Worm (Caenorhabditis elegans) whole organism, L4 larva: ENCODE measurements around the gene dao-4.

ENCODE experiments used
- F10B5.3 ChIP-seq: sonication (generic microtip); optimal IDR thresholded peaks from 2 replicates; lab custom pipeline; 2016; ENCODE audit warnings: mild to moderate bottlenecking, missing genetic modification characterization, missing compliant biosample characterization
- R02D3.7 ChIP-seq: fragments of 150-350 bp; sonication (generic microtip); optimal IDR thresholded peaks from 3 replicates; lab custom pipeline; 2014; ENCODE audit warnings: missing biosample characterization, missing genetic modification characterization
- ama-1 ChIP-seq: fragments of 150-350 bp; optimal IDR thresholded peaks from 2 replicates; lab custom pipeline; 2014; ENCODE audit warnings: inconsistent platforms, mixed read lengths
- lin-13 ChIP-seq: fragments of 150-350 bp; optimal IDR thresholded peaks from 2 replicates; lab custom pipeline; 2014; ENCODE audit warnings: missing biosample characterization, missing genetic modification reagents, missing genetic modification characterization
- lin-39 ChIP-seq: fragments of 150-350 bp; optimal IDR thresholded peaks from 2 replicates; lab custom pipeline; 2014; ENCODE audit warnings: missing biosample characterization, missing genetic modification reagents, missing genetic modification characterization
- lsy-2 ChIP-seq, 2 experiments: fragments of 150-350 bp in 1 of 2; sonication (generic microtip) in 1 of 2; optimal IDR thresholded peaks; 2 replicates each; lab custom pipeline; 2014 to 2017; ENCODE audit warnings: missing biosample characterization in 2 of 2, missing genetic modification characterization in 2 of 2
- mdl-1 ChIP-seq, 2 experiments: fragments of 150-350 bp in 1 of 2; sonication (generic microtip) in 1 of 2; optimal IDR thresholded peaks; 2 replicates each; lab custom pipeline; 2014 to 2017; ENCODE audit warnings: missing biosample characterization in 2 of 2, missing genetic modification characterization in 2 of 2
- mxl-3 ChIP-seq: fragments of 200-800 bp; sonication (Bioruptor generic); optimal IDR thresholded peaks from 2 replicates; lab custom pipeline; 2018; ENCODE audit warnings: mild to moderate bottlenecking, missing genetic modification characterization, missing compliant biosample characterization
- nhr-237 ChIP-seq: sonication (generic microtip); optimal IDR thresholded peaks from 2 replicates; lab custom pipeline; 2017; ENCODE audit warnings: missing biosample characterization, missing genetic modification characterization
- nhr-48 ChIP-seq: sonication (generic microtip); optimal IDR thresholded peaks from 2 replicates; lab custom pipeline; 2016; ENCODE audit warnings: mild to moderate bottlenecking, missing genetic modification characterization, missing compliant biosample characterization
- nhr-76 ChIP-seq: fragments of 150-350 bp; optimal IDR thresholded peaks from 2 replicates; lab custom pipeline; 2014; ENCODE audit warnings: missing biosample characterization, missing genetic modification characterization
- tag-97 ChIP-seq: fragments of 200-800 bp; sonication (Bioruptor generic); IDR thresholded peaks from 2 replicates; pipeline ENCODE4 v1.3.6; 2022; ENCODE audit warnings: missing genetic modification characterization, missing compliant biosample characterization
- vab-7 ChIP-seq: fragments of 200-800 bp; sonication (Bioruptor generic); IDR thresholded peaks from 2 replicates; pipeline ENCODE4 v1.3.6; 2022; ENCODE audit warnings: missing genetic modification reagents, missing genetic modification characterization, missing compliant biosample characterization

DNA sequence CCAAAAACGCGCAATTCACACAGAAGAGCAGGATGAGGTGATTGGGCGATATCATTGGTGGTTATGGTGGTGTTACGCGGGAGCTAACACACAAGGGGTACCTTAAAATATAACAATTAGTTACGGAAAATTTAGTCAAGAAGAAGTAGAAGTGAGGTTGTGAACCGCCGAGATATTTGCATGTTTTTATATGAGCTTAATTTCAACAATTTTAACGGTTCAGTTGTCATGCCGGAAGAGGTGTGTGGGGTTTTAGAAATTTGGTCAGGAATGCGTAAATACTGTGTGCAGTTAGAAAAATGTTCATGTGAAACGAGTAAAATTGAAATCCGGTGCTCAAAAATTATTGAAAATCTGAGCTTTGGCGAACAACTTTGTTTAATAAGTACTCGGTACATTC, 17.8 kb downstream of the dao-4 start, which contains the start of gene flp-3:
- TF ChIP-seq vab-7 (GFP tag; lab: Robert Waterston, UW) (no peak), ama-1 (lab: Kevin White, UChicago) (no peak), nhr-76 (tag; lab: Kevin White, UChicago) (no peak), R02D3.7 (tag; lab: Kevin White, UChicago) (no peak), mdl-1 (tag; optimal IDR thresholded peaks at IDR 0.05; lab: Kevin White, UChicago) (no peak), nhr-48 (tag; lab: Kevin White, UChicago) (no peak), lin-13 (no peak), F10B5.3 (no peak), tag-97 (GFP tag; lab: Robert Waterston, UW) (no peak), nhr-237 (no peak), lin-39 (tag; lab: Kevin White, UChicago) (no peak), mxl-3 (GFP tag; lab: Kevin White, UChicago) (no peak), lsy-2 (tag; optimal IDR thresholded peaks at IDR 0.05; lab: Kevin White, UChicago) (no peak)
